Fruit fly (Drosophila melanogaster) S2 (cell line): ENCODE results near the gene glu.

Experiments used
- CG8478 ChIP-seq: fragments of >200 bp; optimal IDR thresholded peaks from 2 replicates; lab custom pipeline; 2018
- CTCF ChIP-seq, 2 experiments: fragments of >200 bp; optimal IDR thresholded peaks; 2 replicates each; lab custom pipeline; 2018

Gene glu

DNA sequence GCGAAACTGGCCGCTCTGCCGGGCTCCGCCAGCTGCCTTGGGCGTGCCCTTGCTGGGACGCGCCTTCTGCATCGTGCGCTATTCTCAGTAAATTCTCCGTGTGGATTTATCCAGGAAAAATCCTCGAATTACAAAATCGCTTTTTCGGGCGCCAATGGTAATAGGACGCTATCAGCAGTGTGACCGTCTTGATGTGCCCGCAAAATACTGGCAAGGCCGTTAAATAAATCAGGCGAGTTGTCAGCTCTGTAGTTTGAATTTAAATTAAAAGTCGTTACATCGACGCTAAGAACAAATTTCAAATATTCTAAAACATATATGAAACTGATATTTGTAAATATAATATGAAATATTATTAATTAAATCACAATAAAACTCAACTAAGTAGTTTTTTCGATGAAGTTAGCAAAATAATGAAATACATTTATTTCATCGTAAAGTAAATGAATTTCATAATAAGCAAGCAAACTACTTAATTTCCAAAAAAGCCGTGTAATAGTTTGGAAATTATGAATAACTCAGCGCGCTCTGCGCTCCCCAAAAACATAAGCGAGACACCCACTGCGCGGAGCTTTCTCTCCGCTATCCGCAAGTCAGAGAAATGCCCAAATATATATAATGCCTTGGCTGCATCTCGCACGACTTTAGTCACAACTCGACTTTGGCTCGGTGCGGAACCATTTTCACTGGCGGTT, at the start of gene glu, which contains the start of gene ChLD3:
Gene glu, minus strand, starts transcription at position 183 of the 695 bp plus-strand sequence.
Gene ChLD3, plus strand, starts transcription at position 645 of the 695 bp plus-strand sequence.
- peak in 1 of 2 experiments; percentile 40 for TF ChIP-seq CTCF (optimal IDR thresholded peaks at IDR 0.05; lab: Kevin White, UChicago)
- TF ChIP-seq CG8478 (lab: Kevin White, UChicago), result no peak

DNA sequence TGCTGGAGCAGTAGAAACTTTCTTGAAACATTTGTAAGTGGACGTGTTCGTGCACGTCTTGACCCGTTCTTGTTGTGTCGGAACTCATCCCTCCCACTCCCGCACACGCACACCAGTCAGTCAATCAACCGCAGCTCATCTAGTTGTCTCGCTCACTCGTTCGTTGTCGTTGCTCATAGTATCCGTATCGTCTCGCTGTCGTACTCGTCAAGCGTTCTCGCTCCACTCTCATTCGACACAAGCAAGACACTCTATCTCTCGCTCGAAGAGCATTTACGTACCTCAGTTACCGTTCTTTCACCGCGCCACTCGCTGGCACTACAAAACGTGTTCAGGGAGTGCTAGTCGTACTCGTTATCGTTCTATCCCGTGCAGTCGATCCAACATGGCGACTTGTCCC, 49.4 kb upstream of the glu start:
- TF ChIP-seq CTCF (optimal IDR thresholded peaks at IDR 0.05; lab: Kevin White, UChicago), result peak in 1 of 2 experiments; percentile 8
- TF ChIP-seq CG8478 (lab: Kevin White, UChicago), result no peak

DNA sequence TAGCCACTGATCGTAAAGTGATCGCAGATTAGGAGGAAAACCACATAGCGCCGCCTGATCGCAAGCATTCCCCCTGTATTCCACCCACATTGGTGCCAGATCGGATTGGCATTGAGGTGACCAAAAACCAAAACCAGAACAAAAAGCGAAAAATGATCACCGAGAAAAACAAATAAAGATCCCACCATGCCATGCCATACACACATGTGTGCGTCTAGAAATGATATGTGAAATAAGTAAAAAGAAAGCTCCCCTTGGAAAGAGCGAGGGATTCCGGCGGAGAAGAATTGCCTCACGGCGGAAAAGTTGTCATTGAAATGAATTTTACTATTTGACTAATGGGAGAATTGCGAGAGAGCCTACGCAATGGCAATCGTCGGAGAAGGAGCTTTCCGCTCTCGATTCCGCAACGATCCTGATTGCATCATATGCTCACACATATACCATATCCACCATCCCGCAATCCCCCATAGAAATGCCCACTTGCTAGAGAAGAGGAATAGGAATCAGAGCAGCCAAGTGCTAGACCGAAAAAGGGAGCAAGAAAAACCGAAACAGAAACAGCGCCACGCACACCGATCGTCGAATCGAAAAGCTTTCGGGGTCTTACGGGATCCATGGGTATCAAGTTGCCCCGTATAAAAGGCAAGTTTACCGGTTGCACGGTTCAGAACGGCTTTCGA, 28.0 kb upstream of the glu start, which contains the start of gene Mhc:
Gene Mhc, plus strand, starts transcription at position 497 of the 683 bp plus-strand sequence.
- no peak for TF ChIP-seq CG8478 (lab: Kevin White, UChicago)
- no peak for TF ChIP-seq CTCF (optimal IDR thresholded peaks at IDR 0.05; lab: Kevin White, UChicago)

DNA sequence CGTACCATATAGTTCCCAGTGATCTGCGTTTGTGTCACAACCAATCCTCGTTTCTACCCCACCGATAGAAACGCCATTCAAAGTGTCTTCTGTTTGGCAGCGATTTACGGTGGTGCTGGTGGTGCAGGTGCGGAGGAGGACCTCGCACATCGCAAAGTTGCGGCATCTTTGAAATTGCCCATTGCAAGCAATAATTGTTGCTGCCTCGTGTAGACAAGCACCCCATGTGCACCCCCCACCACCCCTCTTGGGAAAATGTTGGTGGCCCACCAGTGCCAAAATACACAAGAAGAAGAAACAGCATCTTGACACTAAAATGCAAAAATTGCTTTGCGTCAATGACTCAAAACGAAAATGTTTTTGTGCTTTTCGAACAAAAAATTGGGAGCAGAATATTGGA, 26.3 kb upstream of the glu start:
- TF ChIP-seq CTCF (optimal IDR thresholded peaks at IDR 0.05; lab: Kevin White, UChicago), result no peak
- no peak for TF ChIP-seq CG8478 (lab: Kevin White, UChicago)

DNA sequence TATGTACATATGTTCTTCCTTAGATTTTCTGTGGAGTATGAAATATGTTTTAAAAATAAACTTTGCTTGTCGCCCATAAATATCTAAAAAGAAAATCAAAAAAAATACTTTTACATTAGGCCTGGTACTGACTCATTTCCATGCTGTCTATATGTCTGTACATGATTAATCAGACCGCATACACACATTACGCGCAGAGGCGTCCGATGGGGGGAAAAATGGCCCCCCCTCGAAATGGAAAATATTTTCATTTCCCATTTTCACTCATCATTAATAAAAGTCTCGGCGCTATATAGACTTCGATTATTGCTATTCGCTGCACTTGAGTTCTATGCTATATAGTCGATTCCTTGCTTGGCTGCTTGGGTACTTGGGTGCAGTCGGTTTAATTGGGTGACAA, 23.7 kb upstream of the glu start:
- TF ChIP-seq CG8478 (lab: Kevin White, UChicago) (no peak), CTCF (optimal IDR thresholded peaks at IDR 0.05; lab: Kevin White, UChicago) (no peak)

DNA sequence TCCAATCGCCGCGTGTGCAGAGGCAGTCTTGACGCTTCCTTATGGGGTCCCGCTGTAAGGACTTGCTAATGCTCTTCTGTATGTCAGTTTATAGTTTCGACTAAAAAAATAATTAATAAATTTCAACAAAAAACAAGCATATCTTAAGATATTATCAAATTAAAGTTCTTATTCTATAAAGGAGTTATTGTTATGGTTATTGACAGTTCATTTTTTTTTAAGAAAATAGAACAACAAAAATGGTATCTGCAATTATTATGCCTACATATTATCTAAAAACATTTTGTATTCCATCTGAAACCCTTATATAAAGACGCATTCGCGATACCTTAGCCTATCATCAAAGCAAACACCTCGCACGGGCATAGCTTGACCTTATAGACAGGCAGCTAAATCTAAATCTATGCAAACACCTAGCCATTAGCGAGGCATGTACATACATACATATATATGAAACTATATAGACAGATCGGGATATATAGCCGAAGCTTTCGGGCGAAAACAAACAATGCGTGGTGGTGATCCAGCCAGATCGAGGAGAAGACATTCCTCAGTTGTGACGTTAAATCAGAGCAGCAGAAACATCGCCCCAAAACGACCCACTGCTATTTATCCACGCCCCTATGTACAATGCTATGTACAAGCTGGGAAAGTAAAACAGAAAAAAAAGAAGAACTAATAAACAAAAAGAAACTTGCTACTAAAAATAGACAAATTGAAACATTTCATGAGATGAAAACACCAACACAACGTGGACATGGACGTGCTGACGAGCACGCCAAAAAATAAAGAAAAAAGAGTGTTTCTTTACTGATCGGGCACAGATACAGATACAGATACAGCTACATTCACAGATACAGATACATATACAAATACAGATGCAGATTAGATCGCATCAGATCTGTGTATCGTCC, 22.6 kb upstream of the glu start, which contains the start of gene ppk17:
Gene ppk17, minus strand, starts transcription at position 51 of the 914 bp plus-strand sequence.
- TF ChIP-seq CTCF (optimal IDR thresholded peaks at IDR 0.05; lab: Kevin White, UChicago), result no peak
- TF ChIP-seq CG8478 (lab: Kevin White, UChicago), result no peak

DNA sequence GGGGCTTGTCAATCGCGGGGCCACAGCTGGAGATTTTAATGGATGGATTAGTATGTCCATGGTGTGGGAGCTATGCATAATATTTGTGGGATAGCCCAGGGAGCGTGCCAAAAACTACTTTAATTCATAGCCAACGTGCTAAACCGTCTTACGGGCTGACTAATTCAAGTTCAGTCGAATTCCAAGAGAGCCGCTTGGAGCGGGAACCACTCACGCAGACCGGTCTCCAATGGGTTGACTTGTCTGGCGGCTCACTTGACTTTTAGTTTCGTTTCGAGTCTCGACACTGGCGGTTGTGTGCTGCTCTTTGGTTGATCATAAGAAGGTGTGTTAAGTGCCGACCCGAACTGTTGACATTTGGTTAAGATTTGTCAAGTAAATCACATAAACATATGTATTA, 15.9 kb upstream of the glu start, which contains the start of gene yellow-b:
Gene yellow-b, plus strand, starts transcription at position 263 of the 400 bp plus-strand sequence.
- no peak for TF ChIP-seq CG8478 (lab: Kevin White, UChicago)
- TF ChIP-seq CTCF (optimal IDR thresholded peaks at IDR 0.05; lab: Kevin White, UChicago), result no peak

DNA sequence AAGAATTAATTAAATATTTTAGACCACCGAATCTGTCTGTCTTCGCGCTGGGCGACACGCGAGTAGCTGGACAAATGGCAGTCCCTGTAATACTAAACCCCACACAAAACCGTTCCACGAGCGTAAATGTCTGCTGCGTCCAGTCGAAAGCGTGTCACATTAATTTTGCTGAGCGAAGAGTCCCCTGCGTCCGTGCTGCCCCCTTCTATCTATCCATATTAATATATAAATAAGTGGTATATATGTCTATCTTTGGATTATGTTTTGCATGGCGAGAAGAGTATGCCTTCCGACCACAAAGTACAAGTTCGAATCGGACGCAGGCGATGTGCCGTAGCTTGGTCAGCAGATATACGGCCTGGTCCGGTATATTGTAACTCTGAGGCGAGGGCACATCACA, 14.2 kb upstream of the glu start:
- no peak for TF ChIP-seq CTCF (optimal IDR thresholded peaks at IDR 0.05; lab: Kevin White, UChicago)
- no peak for TF ChIP-seq CG8478 (lab: Kevin White, UChicago)

DNA sequence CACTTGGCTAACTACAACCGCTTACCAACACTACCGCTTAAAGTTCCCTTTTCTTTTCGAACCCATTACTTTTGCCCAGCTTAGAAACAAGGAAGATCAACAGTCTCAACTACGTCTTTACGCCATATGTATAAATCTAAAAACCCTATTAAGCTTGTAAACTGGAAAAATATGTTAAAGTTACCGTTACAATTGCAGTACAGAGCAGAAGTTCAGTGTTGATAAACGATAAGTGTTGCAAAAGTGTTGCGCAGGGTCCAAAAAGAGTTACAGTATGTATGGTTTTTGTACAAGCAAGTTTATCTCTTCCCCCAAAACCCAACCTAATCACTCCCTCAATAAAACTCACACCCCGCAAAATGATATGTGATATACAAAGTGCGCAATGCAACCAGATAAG, 9.0 kb upstream of the glu start:
- no peak for TF ChIP-seq CG8478 (lab: Kevin White, UChicago)

DNA sequence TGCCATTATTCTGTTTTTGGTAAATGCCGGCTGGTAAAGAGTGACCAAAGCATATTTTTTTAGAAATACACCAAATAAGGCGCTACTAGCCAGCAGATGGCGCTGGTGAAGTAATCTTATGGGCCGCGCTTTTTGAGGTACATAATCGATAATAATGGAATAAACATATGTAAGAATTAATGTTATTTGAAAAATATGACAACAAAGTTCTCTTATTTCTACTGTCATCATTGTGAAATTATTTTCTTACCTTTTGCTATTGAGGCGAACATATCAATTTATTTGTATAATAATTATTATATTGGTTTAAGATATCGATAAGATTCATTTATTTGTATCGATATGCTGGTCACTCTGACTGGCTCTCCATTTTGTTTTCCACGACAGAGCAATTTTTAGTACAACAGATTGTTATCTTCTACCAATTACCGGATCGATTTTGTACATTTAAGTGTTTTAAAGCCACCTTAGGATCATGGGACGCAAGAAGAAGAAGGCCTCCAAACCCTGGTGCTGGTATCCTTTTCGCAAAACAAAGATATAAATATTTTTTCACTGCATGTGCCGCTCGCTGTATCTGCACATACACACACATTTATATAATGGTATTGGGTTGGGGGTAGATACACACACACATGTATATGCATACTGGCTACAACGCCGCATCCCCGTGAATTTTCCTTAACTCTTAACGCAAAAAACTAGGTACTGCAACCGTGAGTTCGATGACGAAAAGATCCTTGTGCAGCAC, 5.0 kb upstream of the glu start, which contains the start of the genes LSm7 and BuGZ:
Gene LSm7, minus strand, starts transcription at position 46 of the 751 bp plus-strand sequence.
Gene BuGZ, plus strand, starts transcription at position 351 of the 751 bp plus-strand sequence.
- TF ChIP-seq CG8478 (lab: Kevin White, UChicago), result no peak
- TF ChIP-seq CTCF (optimal IDR thresholded peaks at IDR 0.05; lab: Kevin White, UChicago), result peak; percentile 83 to 89

DNA sequence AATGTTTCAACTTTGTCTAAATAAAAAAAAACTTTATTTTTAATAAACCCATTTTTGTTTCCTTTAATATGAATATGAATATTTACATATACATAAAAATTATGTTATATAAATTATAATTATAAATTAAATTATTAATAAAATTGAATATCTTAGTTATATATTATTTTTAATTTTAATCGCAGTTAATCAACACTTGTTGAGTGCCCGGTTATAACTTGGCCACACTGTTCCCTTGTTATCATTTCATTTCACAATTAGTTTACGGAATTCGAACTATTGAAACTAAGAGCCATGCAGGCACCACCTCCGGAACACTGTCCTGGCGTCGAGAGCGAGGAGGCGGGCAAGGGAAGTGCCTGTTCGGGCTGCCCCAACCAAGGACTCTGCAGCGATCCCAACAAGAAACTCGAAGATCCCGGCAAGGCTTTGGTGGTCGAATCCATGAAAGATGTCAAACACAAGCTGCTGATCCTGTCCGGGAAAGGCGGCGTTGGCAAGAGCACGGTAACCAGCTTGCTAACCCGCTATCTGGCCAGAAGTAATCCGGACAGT, 5.8 kb downstream of the glu start, which contains the start of gene Nubp1:
Gene Nubp1, plus strand, starts transcription at position 213 of the 555 bp plus-strand sequence.
- no peak for TF ChIP-seq CG8478 (lab: Kevin White, UChicago)
- TF ChIP-seq CTCF (optimal IDR thresholded peaks at IDR 0.05; lab: Kevin White, UChicago), result no peak

DNA sequence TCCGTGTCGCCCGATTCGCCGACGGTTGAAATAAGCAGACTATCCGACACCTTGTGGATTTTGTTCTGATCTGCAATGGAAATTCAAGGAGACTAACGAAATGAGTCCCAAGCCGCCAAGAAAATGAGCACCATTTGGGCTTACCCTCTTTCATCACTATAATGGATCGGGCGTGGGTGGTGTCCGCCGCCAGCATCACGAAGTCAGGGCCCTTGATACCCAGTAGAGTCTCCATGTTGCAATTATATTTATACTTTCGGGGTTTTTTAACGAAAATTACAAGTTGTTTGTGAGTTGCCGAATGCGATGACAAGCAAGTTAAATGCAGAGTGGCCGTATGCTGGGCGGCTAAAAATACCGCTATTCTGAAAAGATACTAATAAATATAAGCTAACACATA, 6.4 kb downstream of the glu start, which contains the start of gene Prosbeta4:
Gene Prosbeta4, minus strand, starts transcription at position 335 of the 400 bp plus-strand sequence.
- TF ChIP-seq CTCF (optimal IDR thresholded peaks at IDR 0.05; lab: Kevin White, UChicago) (no peak), CG8478 (lab: Kevin White, UChicago) (no peak)

DNA sequence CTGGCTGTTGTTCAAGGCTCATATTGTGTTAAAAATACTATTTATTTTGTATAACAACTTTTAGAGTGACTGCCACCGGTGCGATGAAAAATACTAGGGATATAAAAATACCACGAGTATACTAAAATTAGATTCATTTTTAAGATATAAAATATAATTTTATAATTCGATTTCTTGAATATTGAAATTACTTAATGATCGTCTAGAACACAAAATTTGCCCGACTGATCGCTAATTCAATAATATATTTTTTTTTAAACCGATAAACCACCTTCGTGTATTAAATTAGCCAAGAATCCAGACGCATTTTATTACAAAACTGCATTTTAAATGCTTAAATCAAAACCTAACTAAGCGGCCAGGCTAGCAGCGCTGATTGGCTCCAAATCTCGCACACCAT, 7.2 kb downstream of the glu start, which contains the start of gene CG17996:
Gene CG17996, minus strand, starts transcription at position 101 of the 400 bp plus-strand sequence.
- no peak for TF ChIP-seq CTCF (optimal IDR thresholded peaks at IDR 0.05; lab: Kevin White, UChicago)
- TF ChIP-seq CG8478 (lab: Kevin White, UChicago), result no peak
